Worm (Caenorhabditis elegans) whole organism, L1 larva: Measurements from ENCODE around the gene F49E10.4.

Experiments used
- aha-1 ChIP-seq: fragments of 150-350 bp; optimal IDR thresholded peaks from 2 replicates; lab custom pipeline; 2014; ENCODE audit warnings: missing biosample characterization, missing genetic modification characterization
- blmp-1 ChIP-seq: fragments of 150-350 bp; optimal IDR thresholded peaks from 2 replicates; lab custom pipeline; 2014; ENCODE audit warnings: missing biosample characterization, missing genetic modification characterization
- ceh-8 ChIP-seq: fragments of 200-800 bp; sonication (Bioruptor generic); optimal IDR thresholded peaks from 2 replicates; lab custom pipeline; 2018; ENCODE audit warnings: mild to moderate bottlenecking, missing genetic modification characterization, moderate library complexity, missing compliant biosample characterization
- ceh-90 ChIP-seq: sonication (generic microtip); optimal IDR thresholded peaks from 2 replicates; lab custom pipeline; 2016; ENCODE audit warnings: missing genetic modification characterization, missing compliant biosample characterization
- dsc-1 ChIP-seq: sonication (generic microtip); optimal IDR thresholded peaks from 2 replicates; lab custom pipeline; 2016; ENCODE audit warnings: mild to moderate bottlenecking, missing genetic modification characterization, missing compliant biosample characterization
- efl-1 ChIP-seq, 4 experiments: fragments of 150-350 bp; optimal IDR thresholded peaks in 3 of 4; peaks in 1 of 4; 1 replicate in 1 of 4; 2 replicates in 3 of 4; lab custom pipeline; 2014; ENCODE audit warnings: missing biosample characterization in 2 of 4, missing genetic modification characterization in 2 of 4, missing genetic modification reagents in 2 of 4
- efl-3 ChIP-seq: fragments of 200-800 bp; sonication (Bioruptor generic); optimal IDR thresholded peaks from 2 replicates; lab custom pipeline; 2018; ENCODE audit warnings: mild to moderate bottlenecking, missing genetic modification characterization, missing compliant biosample characterization
- egl-27 ChIP-seq, 2 experiments: fragments of 150-350 bp in 1 of 2; sonication (generic microtip); optimal IDR thresholded peaks; 3 replicates each; lab custom pipeline; 2017 to 2018; ENCODE audit warnings: missing biosample characterization in 2 of 2, missing genetic modification characterization in 2 of 2, missing genetic modification reagents in 2 of 2
- elt-2 ChIP-seq: sonication (generic microtip); optimal IDR thresholded peaks from 2 replicates; lab custom pipeline; 2016; ENCODE audit warnings: missing genetic modification characterization, mild to moderate bottlenecking, inconsistent platforms, missing compliant biosample characterization, missing genetic modification reagents
- elt-3 ChIP-seq, 6 experiments: fragments of 150-350 bp in 1 of 6; sonication (generic microtip); optimal IDR thresholded peaks; 2 replicates each; lab custom pipeline; 2017 to 2018; ENCODE audit warnings: missing biosample characterization in 6 of 6, missing genetic modification characterization in 6 of 6, inconsistent platforms in 1 of 6
- fkh-8 ChIP-seq: sonication (generic microtip); optimal IDR thresholded peaks from 2 replicates; lab custom pipeline; 2016; ENCODE audit warnings: mild to moderate bottlenecking, missing genetic modification characterization, missing compliant biosample characterization
- grh-1 ChIP-seq: fragments of 200-800 bp; sonication (Bioruptor generic); IDR thresholded peaks from 2 replicates; pipeline ENCODE4 v1.3.6; 2022; ENCODE audit warnings: missing genetic modification reagents, missing genetic modification characterization, missing compliant biosample characterization
- hlh-4 ChIP-seq: sonication (generic microtip); optimal IDR thresholded peaks from 2 replicates; lab custom pipeline; 2016; ENCODE audit warnings: mild to moderate bottlenecking, missing genetic modification characterization, missing compliant biosample characterization
- jun-1 ChIP-seq: fragments of 150-350 bp; optimal IDR thresholded peaks from 2 replicates; lab custom pipeline; 2014; ENCODE audit warnings: missing biosample characterization, missing genetic modification reagents, missing genetic modification characterization
- lin-13 ChIP-seq: fragments of 150-350 bp; optimal IDR thresholded peaks from 2 replicates; lab custom pipeline; 2014; ENCODE audit warnings: missing biosample characterization, missing genetic modification reagents, missing genetic modification characterization
- lin-14 ChIP-seq: fragments of 200-800 bp; sonication (Bioruptor generic); optimal IDR thresholded peaks from 2 replicates; lab custom pipeline; 2018; ENCODE audit warnings: mild to moderate bottlenecking, missing genetic modification characterization, moderate library complexity, missing compliant biosample characterization
- lin-35 ChIP-seq, 2 experiments: fragments of 150-350 bp; optimal IDR thresholded peaks; 2 replicates each; lab custom pipeline; 2014; ENCODE audit warnings: missing biosample characterization in 2 of 2, missing genetic modification characterization in 2 of 2, missing genetic modification reagents in 2 of 2
- lin-39 ChIP-seq: fragments of 150-350 bp; optimal IDR thresholded peaks from 2 replicates; lab custom pipeline; 2014; ENCODE audit warnings: missing biosample characterization, missing genetic modification reagents, missing genetic modification characterization
- lir-3 ChIP-seq: sonication (generic microtip); optimal IDR thresholded peaks from 2 replicates; lab custom pipeline; 2016; ENCODE audit warnings: mild to moderate bottlenecking, missing genetic modification characterization, moderate library complexity, missing compliant biosample characterization; ENCODE audit not compliant: poor library complexity
- lsy-2 ChIP-seq, 2 experiments: fragments of 150-350 bp; optimal IDR thresholded peaks; 2 replicates each; lab custom pipeline; 2014; ENCODE audit warnings: missing biosample characterization in 2 of 2, missing genetic modification characterization in 2 of 2
- nhr-19 ChIP-seq: fragments of 200-800 bp; sonication (Bioruptor generic); conservative IDR thresholded peaks from 2 replicates; pipeline ENCODE4 v1.3.6; 2022; ENCODE audit warnings: missing genetic modification characterization, missing compliant biosample characterization
- nhr-20 ChIP-seq: sonication (generic microtip); optimal IDR thresholded peaks from 2 replicates; lab custom pipeline; 2016; ENCODE audit warnings: mild to moderate bottlenecking, missing genetic modification characterization, missing compliant biosample characterization
- nhr-71 ChIP-seq: sonication (generic microtip); optimal IDR thresholded peaks from 2 replicates; lab custom pipeline; 2016; ENCODE audit warnings: mild to moderate bottlenecking, missing genetic modification characterization, moderate library complexity, missing compliant biosample characterization
- nhr-77 ChIP-seq: fragments of 150-350 bp; optimal IDR thresholded peaks from 2 replicates; lab custom pipeline; 2014; ENCODE audit warnings: missing biosample characterization, missing genetic modification characterization
- nhr-85 ChIP-seq: sonication (generic microtip); peaks from one replicate; lab custom pipeline; 2016; ENCODE audit warnings: missing genetic modification characterization, inconsistent platforms, missing compliant biosample characterization
- pag-3 ChIP-seq: sonication (generic microtip); optimal IDR thresholded peaks from 2 replicates; lab custom pipeline; 2017; ENCODE audit warnings: missing genetic modification characterization, mild to moderate bottlenecking, missing compliant biosample characterization, antibody characterized with exemption, borderline replicate concordance; ENCODE audit not compliant: insufficient read depth
- pqm-1 ChIP-seq: sonication (generic microtip); optimal IDR thresholded peaks from 3 replicates; lab custom pipeline; 2017; ENCODE audit warnings: missing biosample characterization, missing genetic modification characterization
- rnt-1 ChIP-seq: sonication (generic microtip); optimal IDR thresholded peaks from 2 replicates; lab custom pipeline; 2016; ENCODE audit warnings: mild to moderate bottlenecking, missing genetic modification characterization, moderate library complexity, missing compliant biosample characterization
- snu-23 ChIP-seq: sonication (generic microtip); optimal IDR thresholded peaks from 2 replicates; lab custom pipeline; 2016; ENCODE audit warnings: missing genetic modification characterization, missing compliant biosample characterization
- unc-86 ChIP-seq: sonication (generic microtip); optimal IDR thresholded peaks from 2 replicates; lab custom pipeline; 2016; ENCODE audit warnings: missing genetic modification characterization, missing compliant biosample characterization
- vab-15 ChIP-seq: sonication (generic microtip); optimal IDR thresholded peaks from 2 replicates; lab custom pipeline; 2017; ENCODE audit warnings: missing genotype, mild to moderate bottlenecking, missing genetic modification characterization, missing compliant biosample characterization
- zag-1 ChIP-seq: fragments of 150-350 bp; optimal IDR thresholded peaks from 2 replicates; lab custom pipeline; 2014; ENCODE audit warnings: missing biosample characterization, missing genetic modification characterization
- ztf-4 ChIP-seq: fragments of 150-350 bp; optimal IDR thresholded peaks from 2 replicates; lab custom pipeline; 2014; ENCODE audit warnings: missing biosample characterization, missing genetic modification characterization

The F49E10.4 gene

DNA sequence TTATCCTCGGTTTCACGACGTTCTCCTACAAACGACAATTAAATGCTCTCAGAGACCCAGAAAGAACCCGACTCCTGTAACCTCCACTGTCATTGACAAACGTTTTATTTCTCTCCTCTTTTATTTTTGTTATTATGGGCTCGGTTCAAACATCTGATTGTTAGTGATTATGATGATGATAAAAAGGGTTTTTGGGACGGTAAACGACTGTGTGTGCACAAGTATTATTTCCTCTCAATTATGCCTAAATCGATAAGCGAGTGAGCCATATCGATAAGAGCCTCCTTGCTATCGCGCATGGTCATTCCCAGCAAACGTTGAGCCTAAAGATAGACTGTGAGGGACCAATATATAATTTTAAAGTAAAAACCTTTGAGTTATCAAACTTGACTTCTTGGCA, 43.8 kb upstream of the F49E10.4 start:
- TF ChIP-seq pqm-1 (tag; lab: Kevin White, UChicago) (peak; percentile 36), lin-35 (GFP tag; optimal IDR thresholded peaks at IDR 0.05; lab: Kevin White, UChicago) (no peak), dsc-1 (tag; lab: Kevin White, UChicago) (no peak), elt-2 (tag; lab: Kevin White, UChicago) (peak; percentile 41)

DNA sequence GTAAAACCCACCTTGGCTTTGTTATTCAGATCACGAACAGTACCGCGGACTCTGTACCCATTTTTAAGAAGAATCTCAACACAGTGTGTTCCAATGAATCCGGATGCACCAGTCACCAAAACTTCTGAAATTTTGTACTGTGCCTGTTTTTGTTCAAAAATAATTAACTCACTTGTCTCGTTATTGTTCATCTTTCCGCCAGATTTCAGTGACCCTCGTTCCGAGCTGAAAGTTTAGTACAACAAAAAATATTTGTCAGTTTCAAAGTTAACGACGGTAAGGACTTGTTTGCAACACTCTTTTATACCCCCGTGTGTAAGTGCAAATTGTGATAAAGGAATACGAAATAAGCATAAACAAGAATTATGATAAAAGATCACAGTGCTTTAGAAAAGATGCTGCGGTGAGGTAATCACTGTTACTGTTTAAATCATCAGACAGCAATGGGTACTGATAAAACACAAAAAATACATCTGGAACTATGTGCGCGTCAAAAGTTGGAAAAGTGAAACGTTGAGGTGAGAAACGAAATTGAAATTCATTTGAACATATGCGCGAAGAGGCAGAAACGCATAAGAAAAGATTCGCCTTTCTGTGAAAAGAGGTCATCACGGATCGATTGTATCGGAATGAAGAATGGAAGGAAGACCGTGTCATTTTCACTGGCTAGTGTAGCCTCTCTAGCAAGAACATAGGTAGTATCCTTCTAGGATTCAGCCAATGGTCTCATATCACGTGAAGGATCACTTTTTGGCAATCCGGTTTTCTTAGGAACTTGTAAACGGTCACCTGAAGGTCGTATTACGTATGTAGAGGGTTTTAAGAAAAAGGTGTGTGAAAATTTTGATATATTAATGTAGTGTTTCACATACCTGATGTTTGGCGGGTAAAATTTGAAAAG, 40.8 kb upstream of the F49E10.4 start, which contains the start of gene F13D11.4:
Gene F13D11.4, minus strand, starts transcription at position 225 of the 901 bp plus-strand sequence.
- TF ChIP-seq ceh-8: no peak
- TF ChIP-seq elt-3 (tag; optimal IDR thresholded peaks at IDR 0.05; lab: Kevin White, UChicago): peak in 2 of 6 experiments; percentile 21 to 43
- TF ChIP-seq blmp-1 (tag; lab: Kevin White, UChicago): peak; percentile 98
- no peak for TF ChIP-seq nhr-77
- peak; percentile 89 for TF ChIP-seq nhr-85 (tag; lab: Kevin White, UChicago)
- TF ChIP-seq grh-1: peak; percentile 43; the same call in 1 of the 2 replicates
- peak; percentile 38 for TF ChIP-seq lin-14 (GFP tag; lab: Kevin White, UChicago)
- peak; percentile 9 for TF ChIP-seq nhr-20
- peak in 1 of 2 experiments; percentile 50 for TF ChIP-seq lsy-2 (tag; optimal IDR thresholded peaks at IDR 0.05; lab: Kevin White, UChicago)
- TF ChIP-seq aha-1 (tag; lab: Kevin White, UChicago): no peak
- TF ChIP-seq nhr-19 (GFP tag; lab: Robert Waterston, UW): no peak
- TF ChIP-seq nhr-71: peak; percentile 23
- TF ChIP-seq elt-2 (tag; lab: Kevin White, UChicago): peak; percentile 86
- no peak for TF ChIP-seq efl-1 (optimal IDR thresholded peaks at IDR 0.05; lab: Kevin White, UChicago)
- peak in 1 of 2 experiments; percentile 61 for TF ChIP-seq efl-1 (GFP tag; optimal IDR thresholded peaks at IDR 0.05 in 1 of 2; lab: Kevin White, UChicago)
- peak; percentile 14 for TF ChIP-seq snu-23 (GFP tag; lab: Kevin White, UChicago)

DNA sequence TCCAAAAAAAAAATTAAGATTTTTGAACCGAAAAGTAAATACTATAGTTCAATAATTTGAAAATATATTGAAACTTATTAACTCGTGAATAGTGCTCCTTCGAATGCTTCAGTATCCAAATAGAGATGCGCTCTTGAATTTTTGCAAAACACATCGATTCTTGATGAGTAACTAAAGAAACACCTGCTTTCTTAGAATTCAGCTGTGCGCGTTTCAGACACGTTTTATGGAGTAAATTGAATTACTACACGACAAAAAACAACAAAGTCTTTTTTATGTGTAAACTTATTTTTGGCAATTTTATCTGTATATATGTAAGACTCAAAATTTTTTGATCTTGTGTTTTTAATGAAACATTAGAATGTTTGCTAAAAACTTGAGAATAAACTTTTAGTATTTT, 39.1 kb upstream of the F49E10.4 start:
- TF ChIP-seq vab-15: no peak
- TF ChIP-seq hlh-4: peak; percentile 95
- TF ChIP-seq efl-1 (optimal IDR thresholded peaks at IDR 0.05; lab: Kevin White, UChicago): no peak
- TF ChIP-seq efl-1 (GFP tag; optimal IDR thresholded peaks at IDR 0.05 in 1 of 2; lab: Kevin White, UChicago): no peak
- no peak for TF ChIP-seq ceh-90

DNA sequence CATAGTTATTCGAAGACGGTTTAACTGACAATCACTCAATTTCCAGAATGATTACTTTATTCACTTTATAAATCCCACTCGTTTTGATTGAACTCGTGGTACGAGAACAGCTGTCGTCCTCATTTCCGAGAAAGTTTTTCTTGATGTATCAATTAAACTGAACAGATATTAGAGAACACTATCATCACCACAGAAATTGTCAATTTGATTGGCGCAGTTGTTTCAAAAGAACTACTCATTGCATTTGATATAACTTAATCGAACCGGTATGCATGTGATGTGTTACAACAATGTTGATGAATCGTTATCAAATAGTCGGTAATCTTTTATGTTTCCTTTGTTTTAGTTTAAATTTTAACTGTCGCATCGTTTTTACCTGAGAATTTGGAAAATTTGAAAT, 38.6 kb upstream of the F49E10.4 start:
- TF ChIP-seq zag-1 (tag; lab: Kevin White, UChicago): no peak
- peak; percentile 86 for TF ChIP-seq lin-14 (GFP tag; lab: Kevin White, UChicago)
- TF ChIP-seq nhr-19 (GFP tag; lab: Robert Waterston, UW): peak; percentile 40
- TF ChIP-seq rnt-1 (tag; lab: Kevin White, UChicago): peak; percentile 44
- TF ChIP-seq ztf-4 (tag; lab: Kevin White, UChicago): peak; percentile 43
- TF ChIP-seq lin-39: peak; percentile 6
- TF ChIP-seq ceh-8: no peak
- peak; percentile 43 for TF ChIP-seq hlh-4
- TF ChIP-seq vab-15: no peak
- no peak for TF ChIP-seq pag-3 (tag; lab: Kevin White, UChicago)
- no peak for TF ChIP-seq unc-86
- TF ChIP-seq nhr-71: peak; percentile 79
- peak; percentile 49 for TF ChIP-seq snu-23 (GFP tag; lab: Kevin White, UChicago)
- peak in 1 of 2 experiments; percentile 47 for TF ChIP-seq lin-35 (GFP tag; optimal IDR thresholded peaks at IDR 0.05; lab: Kevin White, UChicago)
- TF ChIP-seq blmp-1 (tag; lab: Kevin White, UChicago): peak; percentile 37
- TF ChIP-seq lir-3 (tag; lab: Kevin White, UChicago): peak; percentile 12
- TF ChIP-seq jun-1 (tag; lab: Kevin White, UChicago): no peak
- no peak for TF ChIP-seq fkh-8
- no peak for TF ChIP-seq efl-3
- peak in 1 of 2 experiments; percentile 28 for TF ChIP-seq lsy-2 (tag; optimal IDR thresholded peaks at IDR 0.05; lab: Kevin White, UChicago)
- peak; percentile 40 for TF ChIP-seq nhr-20
- TF ChIP-seq elt-3 (tag; optimal IDR thresholded peaks at IDR 0.05; lab: Kevin White, UChicago): peak in 1 of 6 experiments; percentile 64
- peak; percentile 18 for TF ChIP-seq lin-13 (GFP tag; lab: Kevin White, UChicago)
- TF ChIP-seq nhr-85 (tag; lab: Kevin White, UChicago): peak; percentile 56
- TF ChIP-seq egl-27 (tag; optimal IDR thresholded peaks at IDR 0.05; lab: Kevin White, UChicago): no peak
